Worm (Caenorhabditis elegans) whole organism, young adult: ENCODE measurements around the gene T09E8.4.

ENCODE experiments used
- dpff-1 ChIP-seq: sonication (generic microtip); optimal IDR thresholded peaks from 2 replicates; lab custom pipeline; 2017; ENCODE audit warnings: mild to moderate bottlenecking, missing genetic modification characterization, missing compliant biosample characterization
- pbrm-1 ChIP-seq: fragments of 200-800 bp; sonication (Bioruptor generic); IDR thresholded peaks from 2 replicates; pipeline ENCODE4 v1.3.6; 2022; ENCODE audit warnings: missing genetic modification reagents, missing genetic modification characterization, missing compliant biosample characterization
- snpc-4 ChIP-seq, 5 experiments: fragments of 150-350 bp in 1 of 5; sonication (generic microtip) in 4 of 5; optimal IDR thresholded peaks; 2 replicates each; lab custom pipeline; 2014 to 2018; ENCODE audit warnings: missing genetic modification characterization in 5 of 5, missing biosample characterization in 3 of 5, antibody characterized with exemption in 2 of 5, mild to moderate bottlenecking in 2 of 5, missing compliant biosample characterization in 2 of 5, missing genotype in 2 of 5, moderate library complexity in 2 of 5, missing genetic modification reagents in 1 of 5
- unc-62 ChIP-seq: fragments of 150-350 bp; optimal IDR thresholded peaks from 2 replicates; lab custom pipeline; 2014; ENCODE audit warnings: missing biosample characterization, missing genetic modification reagents, missing genetic modification characterization
- ztf-3 ChIP-seq: fragments of 200-800 bp; sonication (Bioruptor generic); optimal IDR thresholded peaks from 2 replicates; lab custom pipeline; 2018; ENCODE audit warnings: mild to moderate bottlenecking, missing genetic modification characterization, missing compliant biosample characterization

- no peak for TF ChIP-seq ztf-3 (GFP tag; lab: Kevin White, UChicago)
- TF ChIP-seq unc-62: no peak
- no peak for TF ChIP-seq snpc-4 (GFP tag; optimal IDR thresholded peaks at IDR 0.05; lab: Kevin White, UChicago)
- TF ChIP-seq snpc-4 (tag; optimal IDR thresholded peaks at IDR 0.05; lab: Kevin White, UChicago): no peak
- no peak for TF ChIP-seq pbrm-1 (GFP tag; lab: Robert Waterston, UW)
- no peak for TF ChIP-seq dpff-1 (tag; lab: Kevin White, UChicago)
These were observed 1.3 kb upstream of the T09E8.4 start, which contains the start of gene sri-6 for ce11 chrV:13185384-13185783.
